Fruit fly (Drosophila melanogaster): ENCODE measurements around the gene milt.

milt gene

DNA sequence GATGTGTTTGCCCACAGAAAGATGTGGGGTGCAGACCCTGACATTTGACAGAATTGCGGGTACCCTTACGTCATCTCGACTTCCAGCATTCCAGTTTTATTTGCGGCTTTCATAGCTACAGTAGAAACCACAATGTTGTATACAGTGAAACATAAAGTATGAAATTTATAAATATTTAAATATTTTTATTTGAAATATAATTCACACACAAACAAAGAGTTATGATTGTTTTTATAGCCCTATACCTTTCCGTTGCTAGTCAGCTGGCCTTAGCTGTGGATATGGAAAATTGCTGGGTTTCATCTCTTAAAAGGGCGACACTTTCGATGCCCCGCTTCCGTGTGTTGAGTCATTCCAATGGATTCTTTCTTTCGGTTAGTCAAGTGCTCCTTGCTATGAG lies 53.3 kb downstream of the milt start (continued):
- TF ChIP-seq tap (tag; optimal IDR thresholded peaks at IDR 0.05) (no peak), sob (GFP tag; IDR thresholded peaks at IDR 0.05) (0 out of 2 replicates have a peak, but pooled peaks have one; percentile 17), YL-1 (GFP tag; optimal IDR thresholded peaks at IDR 0.05) (no peak), D (optimal IDR thresholded peaks at IDR 0.05) (no peak), D (GFP tag; optimal IDR thresholded peaks at IDR 0.05) (no peak), amos (GFP tag; IDR thresholded peaks at IDR 0.05; ENCODE audit: partially characterized antibody) (no peak), gcm (GFP tag; optimal IDR thresholded peaks at IDR 0.05) (peak; percentile 17), Sry-δ (GFP tag; optimal IDR thresholded peaks at IDR 0.05) (no peak), Max (GFP tag; optimal IDR thresholded peaks at IDR 0.05) (no peak), NfI (GFP tag; optimal IDR thresholded peaks at IDR 0.05) (peak; percentile 29), salm (tag; optimal IDR thresholded peaks at IDR 0.05) (no peak), trem (tag; optimal IDR thresholded peaks at IDR 0.05) (no peak), gce (GFP tag; IDR thresholded peaks at IDR 0.05) (no peak), gsb (GFP tag; IDR thresholded peaks at IDR 0.05) (no peak), CG8765 (GFP tag; IDR thresholded peaks at IDR 0.05) (no peak), CG12104 (GFP tag; optimal IDR thresholded peaks at IDR 0.05) (no peak), NC2α (GFP tag; optimal IDR thresholded peaks at IDR 0.05) (no peak), CG17186 (GFP tag; optimal IDR thresholded peaks at IDR 0.05) (no peak), fu2 (GFP tag; optimal IDR thresholded peaks at IDR 0.05) (no peak), B-H1 (GFP tag; IDR thresholded peaks at IDR 0.05) (no peak), CG12769 (tag; optimal IDR thresholded peaks at IDR 0.05) (no peak), lab (GFP tag; optimal IDR thresholded peaks at IDR 0.05) (peak; percentile 41), vnd (GFP tag; IDR thresholded peaks at IDR 0.05; ENCODE audit: partially characterized antibody) (no peak), vvl (GFP tag; IDR thresholded peaks at IDR 0.05) (peak; percentile 44; the same call in 1 of the 2 replicates), CG10321 (GFP tag; IDR thresholded peaks at IDR 0.05) (no peak), corto (GFP tag; optimal IDR thresholded peaks at IDR 0.05) (no peak), CG10209 (GFP tag; optimal IDR thresholded peaks at IDR 0.05) (no peak), CG9797 (GFP tag; optimal IDR thresholded peaks at IDR 0.05) (no peak), so (GFP tag; IDR thresholded peaks at IDR 0.05) (no peak), usp (GFP tag; optimal IDR thresholded peaks at IDR 0.05) (no peak), D19A (tag; optimal IDR thresholded peaks at IDR 0.05) (peak; percentile 60), CG42726 (GFP tag; IDR thresholded peaks at IDR 0.05; ENCODE audit: partially characterized antibody) (no peak), E2f2 (GFP tag; IDR thresholded peaks at IDR 0.05) (no peak), CG8359 (GFP tag; optimal IDR thresholded peaks at IDR 0.05; ENCODE audit: borderline replicate concordance) (peak; percentile 12), tio (GFP tag; optimal IDR thresholded peaks at IDR 0.05) (no peak), CG9932 (GFP tag; IDR thresholded peaks at IDR 0.05) (no peak), CG2712 (tag; optimal IDR thresholded peaks at IDR 0.05) (peak; percentile 36), Ets65A (GFP tag) (no peak), odd (GFP tag; optimal IDR thresholded peaks at IDR 0.05) (no peak), zf30C (GFP tag; optimal IDR thresholded peaks at IDR 0.05) (no peak), Hr39 (optimal IDR thresholded peaks at IDR 0.05) (no peak), knrl (GFP tag; IDR thresholded peaks at IDR 0.05; ENCODE audit: partially characterized antibody) (no peak), nmo (GFP tag; optimal IDR thresholded peaks at IDR 0.05) (peak; percentile 15), Dip3 (GFP tag; optimal IDR thresholded peaks at IDR 0.05) (no peak), H15 (GFP tag; IDR thresholded peaks at IDR 0.05) (0 out of 3 replicates have a peak, but pooled peaks have one; percentile 21), CG17568 (GFP tag; optimal IDR thresholded peaks at IDR 0.05) (no peak), CG11398 (GFP tag; optimal IDR thresholded peaks at IDR 0.05) (no peak), Rfx (GFP tag; IDR thresholded peaks at IDR 0.05) (no peak; the same call in 1 of the 2 replicates), da (GFP tag; optimal IDR thresholded peaks at IDR 0.05) (no peak), her (GFP tag; optimal IDR thresholded peaks at IDR 0.05) (no peak), gsb-n (tag; optimal IDR thresholded peaks at IDR 0.05) (peak; percentile 37), CG4730 (GFP tag; IDR thresholded peaks at IDR 0.05) (no peak)
